Worm (Caenorhabditis elegans): ENCODE results near the gene F21G4.3.

The F21G4.3 gene

DNA sequence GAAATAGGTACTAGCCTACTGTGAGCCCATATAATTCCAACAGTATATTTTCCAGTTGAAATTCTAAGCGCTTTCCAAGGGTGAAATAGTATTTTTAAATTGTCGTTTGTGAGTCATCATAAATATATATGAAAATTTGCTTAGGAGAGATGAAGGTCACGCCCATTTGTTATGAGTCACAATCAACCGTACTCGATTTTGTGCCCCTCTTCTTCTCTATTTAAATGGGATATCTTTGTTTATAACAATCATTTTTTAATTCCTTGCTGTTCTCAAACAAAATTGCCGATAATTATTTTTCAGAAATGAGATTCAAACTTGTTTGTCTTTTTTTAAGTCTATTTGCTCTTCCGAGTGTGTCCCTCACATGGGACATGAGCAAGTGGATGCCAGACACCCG is 24.1 kb downstream of the F21G4.3 start, which contains the start of gene folr-1:
Gene folr-1 (plus strand): TSS at position 301 of the 400 bp plus-strand sequence.
- no peak for TF ChIP-seq nhr-111 (GFP tag; optimal IDR thresholded peaks at IDR 0.05)
- TF ChIP-seq set-16 (GFP tag; IDR thresholded peaks at IDR 0.05): no peak
- TF ChIP-seq unc-130 (GFP tag; optimal IDR thresholded peaks at IDR 0.05): no peak
- TF ChIP-seq ceh-20 (GFP tag; IDR thresholded peaks at IDR 0.05): no peak
- TF ChIP-seq fkh-10 (GFP tag; optimal IDR thresholded peaks at IDR 0.05): no peak
- no peak for TF ChIP-seq jun-1 (tag; optimal IDR thresholded peaks at IDR 0.05)
- TF ChIP-seq nhr-25 (tag; optimal IDR thresholded peaks at IDR 0.05; ENCODE audit: borderline replicate concordance, insufficient read depth): no peak
- no peak for TF ChIP-seq nhr-6 (tag; optimal IDR thresholded peaks at IDR 0.05)
- TF ChIP-seq lin-29 (GFP tag; IDR thresholded peaks at IDR 0.05): no peak
- TF ChIP-seq nhr-11 (tag; optimal IDR thresholded peaks at IDR 0.05): no peak
- TF ChIP-seq nhr-10 (tag; optimal IDR thresholded peaks at IDR 0.05): no peak
- no peak for TF ChIP-seq mxl-3 (GFP tag; optimal IDR thresholded peaks at IDR 0.05)
- no peak for TF ChIP-seq nhr-48 (tag; optimal IDR thresholded peaks at IDR 0.05)
- TF ChIP-seq ama-1 (optimal IDR thresholded peaks at IDR 0.05): no peak

DNA sequence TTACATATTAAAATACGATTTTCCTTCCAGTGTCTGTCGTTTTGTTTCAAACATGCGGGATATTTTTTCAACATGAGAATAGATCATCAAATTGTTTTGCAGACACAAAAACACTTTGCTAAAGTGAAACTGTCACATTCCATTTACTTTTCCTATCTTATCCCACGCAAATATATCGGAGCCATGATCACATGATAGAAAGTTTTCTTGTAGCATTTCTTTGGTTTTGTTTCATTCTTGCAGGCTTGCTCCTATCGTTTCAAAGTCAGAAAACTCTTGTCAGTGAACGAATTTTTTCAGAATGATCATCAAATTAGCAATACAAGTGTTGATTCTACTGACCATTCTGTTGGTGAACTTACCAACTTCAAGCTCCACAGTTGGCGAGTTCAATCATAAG is 26.3 kb downstream of the F21G4.3 start, which contains the start of gene C17G1.2:
Gene C17G1.2 (plus strand): TSS at position 301 of the 400 bp plus-strand sequence.
- TF ChIP-seq ztf-7 (tag; optimal IDR thresholded peaks at IDR 0.05): no peak
- TF ChIP-seq F44E2.7 (GFP tag; IDR thresholded peaks at IDR 0.05): no peak
- no peak for TF ChIP-seq hif-1 (tag; optimal IDR thresholded peaks at IDR 0.05)
- no peak for TF ChIP-seq lin-38 (GFP tag; IDR thresholded peaks at IDR 0.05)
- no peak for TF ChIP-seq daf-12 (tag; optimal IDR thresholded peaks at IDR 0.05)
- TF ChIP-seq nhr-41 (GFP tag; IDR thresholded peaks at IDR 0.05): no peak
- TF ChIP-seq lim-7 (GFP tag; IDR thresholded peaks at IDR 0.05): no peak
- no peak for TF ChIP-seq mdl-1 (tag; optimal IDR thresholded peaks at IDR 0.05)
- TF ChIP-seq nhr-237 (tag; optimal IDR thresholded peaks at IDR 0.05): no peak

DNA sequence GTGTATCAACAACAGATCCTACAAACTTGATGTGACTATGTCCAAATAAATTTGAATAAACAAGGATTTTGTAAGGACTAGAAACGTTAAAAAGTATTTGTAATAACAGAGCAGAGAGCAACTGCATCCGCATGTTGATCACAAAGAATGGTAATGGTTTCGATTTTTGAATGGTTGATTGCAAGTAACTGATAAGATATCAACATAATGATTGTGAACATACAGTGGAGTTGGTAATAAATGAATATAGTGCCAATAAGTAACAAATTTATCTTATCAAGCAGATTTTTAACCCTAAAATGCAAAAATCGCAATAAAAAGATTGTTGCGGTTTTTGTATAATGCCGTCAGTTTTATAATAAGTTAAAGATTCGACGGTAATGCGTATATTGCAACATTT is 30.0 kb downstream of the F21G4.3 start, which contains the start of gene ugt-23:
Gene ugt-23 (minus strand): TSS at position 212 of the 400 bp plus-strand sequence.
- TF ChIP-seq pha-4 (GFP tag; IDR thresholded peaks at IDR 0.05) (no peak), pha-4 (tag; optimal IDR thresholded peaks at IDR 0.05) (no peak), nhr-102 (tag; optimal IDR thresholded peaks at IDR 0.05) (no peak), php-3 (GFP tag; IDR thresholded peaks at IDR 0.05) (0 out of 2 replicates have a peak, but pooled peaks have one; percentile 29), cey-2 (tag; optimal IDR thresholded peaks at IDR 0.05; ENCODE audit: borderline replicate concordance, insufficient read depth) (no peak), set-16 (GFP tag; IDR thresholded peaks at IDR 0.05) (no peak), zfp-2 (tag; optimal IDR thresholded peaks at IDR 0.05) (no peak), T26A8.4 (GFP tag; IDR thresholded peaks at IDR 0.05) (no peak), jun-1 (tag; optimal IDR thresholded peaks at IDR 0.05) (no peak), unc-62 (GFP tag; optimal IDR thresholded peaks at IDR 0.05 in 1 of 2) (no peak), unc-62 (tag; optimal IDR thresholded peaks at IDR 0.05) (no peak), mes-2 (tag; optimal IDR thresholded peaks at IDR 0.05; ENCODE audit: poor library complexity, severe bottlenecking) (no peak), gei-8 (GFP tag; optimal IDR thresholded peaks at IDR 0.05) (no peak), T20F7.1 (GFP tag; optimal IDR thresholded peaks at IDR 0.05) (no peak), ZK337.2 (GFP tag; IDR thresholded peaks at IDR 0.05) (no peak), ama-1 (optimal IDR thresholded peaks at IDR 0.05) (no peak), egl-27 (tag; optimal IDR thresholded peaks at IDR 0.05) (no peak), lin-38 (GFP tag; IDR thresholded peaks at IDR 0.05) (no peak), pqm-1 (tag; optimal IDR thresholded peaks at IDR 0.05) (peak; percentile 89), rbr-2 (tag; optimal IDR thresholded peaks at IDR 0.05) (no peak), sdz-12 (GFP tag; optimal IDR thresholded peaks at IDR 0.05) (no peak), nhr-48 (tag; optimal IDR thresholded peaks at IDR 0.05) (no peak), mep-1 (tag; optimal IDR thresholded peaks at IDR 0.05) (no peak), nhr-28 (tag; optimal IDR thresholded peaks at IDR 0.05) (peak; percentile 63), snpc-4 (tag; optimal IDR thresholded peaks at IDR 0.05) (no peak), skn-1 (tag; optimal IDR thresholded peaks at IDR 0.05) (no peak), lin-15B (tag; optimal IDR thresholded peaks at IDR 0.05) (no peak), ztf-7 (tag; optimal IDR thresholded peaks at IDR 0.05) (no peak), ceh-28 (tag; optimal IDR thresholded peaks at IDR 0.05) (no peak), dve-1 (tag; optimal IDR thresholded peaks at IDR 0.05; ENCODE audit: insufficient read depth) (peak; percentile 31), arid-1 (GFP tag; conservative IDR thresholded peaks at IDR 0.05) (no peak), lin-39 (tag; optimal IDR thresholded peaks at IDR 0.05) (no peak)

Measured in whole organism, L4 larva.